Fruit fly (Drosophila melanogaster) whole organism, embryonic: ENCODE results near the gene Alp5.

Experiments used
- ATbp ChIP-seq: fragments of 200-800 bp; sonication (Bioruptor generic); optimal IDR thresholded peaks from 2 replicates; lab custom pipeline; 2017; ENCODE audit warnings: missing biosample characterization, mild to moderate bottlenecking, missing genetic modification characterization, missing genetic modification reagents
- Asciz ChIP-seq: fragments of 200-800 bp; sonication (Bioruptor generic); optimal IDR thresholded peaks from 2 replicates; lab custom pipeline; 2017; ENCODE audit warnings: missing biosample characterization, mild to moderate bottlenecking, missing genetic modification characterization, missing genetic modification reagents
- Atf6 ChIP-seq: fragments of 200-800 bp; sonication (Bioruptor generic); IDR thresholded peaks from 2 replicates; pipeline ENCODE4 v1.3.6; 2022; ENCODE audit warnings: missing biosample characterization, missing genetic modification characterization
- BtbVII ChIP-seq: fragments of 200-800 bp; sonication (Bioruptor generic); optimal IDR thresholded peaks from 3 replicates; lab custom pipeline; 2017; ENCODE audit warnings: missing biosample characterization, mild to moderate bottlenecking, missing genetic modification characterization
- CG10209 ChIP-seq: fragments of 200-800 bp; sonication (Bioruptor generic); optimal IDR thresholded peaks from 3 replicates; lab custom pipeline; 2017; ENCODE audit warnings: missing biosample characterization, mild to moderate bottlenecking, missing genetic modification characterization, missing genetic modification reagents
- CG12071 ChIP-seq: fragments of 200-800 bp; sonication (Bioruptor generic); optimal IDR thresholded peaks from 3 replicates; lab custom pipeline; 2018; ENCODE audit warnings: missing biosample characterization, mild to moderate bottlenecking, missing genetic modification characterization
- CG12104 ChIP-seq: fragments of 200-800 bp; sonication (Bioruptor generic); optimal IDR thresholded peaks from 3 replicates; lab custom pipeline; 2016; ENCODE audit warnings: missing biosample characterization, missing genetic modification characterization
- CG1233 ChIP-seq: fragments of 200-800 bp; sonication (Bioruptor generic); optimal IDR thresholded peaks from 4 replicates; lab custom pipeline; 2018; ENCODE audit warnings: missing biosample characterization, mild to moderate bottlenecking, missing genetic modification characterization
- CG14710 ChIP-seq: fragments of 200-800 bp; sonication (Bioruptor generic); optimal IDR thresholded peaks from 3 replicates; lab custom pipeline; 2019; ENCODE audit warnings: missing biosample characterization, mild to moderate bottlenecking, missing genetic modification characterization, moderate library complexity
- CG33557 ChIP-seq: fragments of 200-800 bp; sonication (Bioruptor generic); optimal IDR thresholded peaks from 2 replicates; lab custom pipeline; 2019; ENCODE audit warnings: missing biosample characterization, mild to moderate bottlenecking, missing genetic modification characterization, moderate library complexity
- CG3995 ChIP-seq: fragments of 200-800 bp; sonication (Bioruptor generic); optimal IDR thresholded peaks from 3 replicates; lab custom pipeline; 2016; ENCODE audit warnings: missing biosample characterization, missing genetic modification characterization
- CG4282 ChIP-seq: fragments of 200-800 bp; sonication (Bioruptor generic); optimal IDR thresholded peaks from 2 replicates; lab custom pipeline; 2016; ENCODE audit warnings: missing biosample characterization, missing genetic modification characterization
- CG5245 ChIP-seq: fragments of 200-800 bp; sonication (Bioruptor generic); optimal IDR thresholded peaks from 3 replicates; lab custom pipeline; 2016; ENCODE audit warnings: missing biosample characterization, missing genetic modification characterization
- CG8359 ChIP-seq: fragments of 200-800 bp; sonication (Bioruptor generic); optimal IDR thresholded peaks from 2 replicates; lab custom pipeline; 2017; ENCODE audit warnings: missing biosample characterization, mild to moderate bottlenecking, missing genetic modification characterization, borderline replicate concordance
- CG8478 ChIP-seq: fragments of >200 bp; optimal IDR thresholded peaks from 2 replicates; lab custom pipeline; 2018
- CG8944 ChIP-seq: fragments of 200-800 bp; sonication (Bioruptor generic); optimal IDR thresholded peaks from 3 replicates; lab custom pipeline; 2016; ENCODE audit warnings: missing biosample characterization, missing genetic modification characterization
- CG9932 ChIP-seq: fragments of 200-800 bp; sonication (Bioruptor generic); IDR thresholded peaks from 2 replicates; pipeline ENCODE4 v1.3.6; 2022; ENCODE audit warnings: missing biosample characterization, missing genetic modification characterization
- Elba2 ChIP-seq: fragments of 200-800 bp; sonication (Bioruptor generic); optimal IDR thresholded peaks from 3 replicates; lab custom pipeline; 2016; ENCODE audit warnings: missing biosample characterization, missing genetic modification characterization
- Gsc ChIP-seq: fragments of 200-800 bp; sonication (Bioruptor generic); IDR thresholded peaks from 2 replicates; pipeline ENCODE4 v1.3.6; 2022; ENCODE audit warnings: missing biosample characterization, missing genetic modification characterization
- HLH3B ChIP-seq: fragments of 200-800 bp; sonication (Bioruptor generic); IDR thresholded peaks from 2 replicates; pipeline ENCODE4 v1.3.6; 2022; ENCODE audit warnings: missing biosample characterization, missing genetic modification characterization
- HLHmδ ChIP-seq: fragments of 200-800 bp; sonication (Bioruptor generic); optimal IDR thresholded peaks from 2 replicates; lab custom pipeline; 2018; ENCODE audit warnings: missing biosample characterization, mild to moderate bottlenecking, missing genetic modification characterization, moderate library complexity
- Hand ChIP-seq: fragments of 200-800 bp; sonication (Bioruptor generic); optimal IDR thresholded peaks from 2 replicates; lab custom pipeline; 2017; ENCODE audit warnings: mild to moderate bottlenecking, missing biosample characterization, missing genetic modification reagents, missing genetic modification characterization
- Hr78 ChIP-seq, 2 experiments: fragments of 200-800 bp in 1 of 2; fragments of >200 bp in 1 of 2; sonication (Bioruptor generic) in 1 of 2; optimal IDR thresholded peaks; 2 replicates each; lab custom pipeline; 2017 to 2019; ENCODE audit warnings: missing biosample characterization in 2 of 2, missing genetic modification characterization in 2 of 2, mild to moderate bottlenecking in 1 of 2, moderate library complexity in 1 of 2
- MTF-1 ChIP-seq: fragments of 200-800 bp; sonication (Bioruptor generic); optimal IDR thresholded peaks from 2 replicates; lab custom pipeline; 2018; ENCODE audit warnings: missing biosample characterization, mild to moderate bottlenecking, missing genetic modification characterization, borderline replicate concordance
- Med ChIP-seq: fragments of 200-800 bp; sonication (Bioruptor generic); peaks from one replicate; lab custom pipeline; 2016; ENCODE audit warnings: missing biosample characterization, missing genetic modification characterization, mild to moderate bottlenecking, inconsistent platforms, moderate library complexity
- Mrtf ChIP-seq: fragments of 200-800 bp; sonication (Bioruptor generic); IDR thresholded peaks from 3 replicates; pipeline ENCODE4 v1.3.6; 2022; ENCODE audit warnings: missing biosample characterization, missing genetic modification characterization
- NC2β ChIP-seq: fragments of 200-800 bp; sonication (Bioruptor generic); optimal IDR thresholded peaks from 2 replicates; lab custom pipeline; 2016; ENCODE audit warnings: missing biosample characterization, missing genetic modification characterization
- Taf1 ChIP-seq: fragments of 200-800 bp; sonication (Bioruptor generic); IDR thresholded peaks from 2 replicates; pipeline ENCODE4 v1.3.6; 2022; ENCODE audit warnings: missing biosample characterization, missing genetic modification characterization
- Trl ChIP-seq, 3 experiments: fragments of >200 bp in 2 of 3; fragments of 200-800 bp in 1 of 3; sonication (Bioruptor generic) in 1 of 3; optimal IDR thresholded peaks; 2 replicates in 1 of 3; 3 replicates in 2 of 3; lab custom pipeline; 2016 to 2017; ENCODE audit warnings: missing biosample characterization in 1 of 3, missing genetic modification characterization in 1 of 3
- ase ChIP-seq: fragments of 200-800 bp; sonication (Bioruptor generic); IDR thresholded peaks from 3 replicates; pipeline ENCODE4 v1.3.6; 2022; ENCODE audit warnings: missing biosample characterization, missing genetic modification characterization
- cas ChIP-seq: fragments of 200-800 bp; sonication (Bioruptor generic); IDR thresholded peaks from 2 replicates; pipeline ENCODE4 v1.3.6; 2022; ENCODE audit warnings: missing biosample characterization, missing genetic modification characterization
- chinmo ChIP-seq: fragments of 200-800 bp; sonication (Bioruptor generic); IDR thresholded peaks from 4 replicates; pipeline ENCODE4 v1.3.6; 2022; ENCODE audit warnings: missing biosample characterization, missing genetic modification characterization; ENCODE audit not compliant: partially characterized antibody
- chm ChIP-seq: fragments of 200-800 bp; sonication (Bioruptor generic); IDR thresholded peaks from 2 replicates; pipeline ENCODE4 v1.3.6; 2022; ENCODE audit warnings: missing biosample characterization, missing genetic modification characterization
- crc ChIP-seq: fragments of 200-800 bp; sonication (Bioruptor generic); optimal IDR thresholded peaks from 2 replicates; lab custom pipeline; 2016; ENCODE audit warnings: missing biosample characterization, missing genetic modification characterization
- en ChIP-seq: fragments of 200-800 bp; sonication (Bioruptor generic); optimal IDR thresholded peaks from 2 replicates; lab custom pipeline; 2016; ENCODE audit warnings: missing biosample characterization, missing genetic modification characterization
- gcm ChIP-seq: fragments of 200-800 bp; sonication (Bioruptor generic); optimal IDR thresholded peaks from 2 replicates; lab custom pipeline; 2019; ENCODE audit warnings: missing biosample characterization, mild to moderate bottlenecking, missing genetic modification characterization, moderate library complexity
- grn ChIP-seq: fragments of 200-800 bp; sonication (Bioruptor generic); optimal IDR thresholded peaks from 3 replicates; lab custom pipeline; 2017; ENCODE audit warnings: missing biosample characterization, missing genetic modification characterization
- hkb ChIP-seq, 2 experiments: fragments of 200-800 bp in 1 of 2; fragments of >200 bp in 1 of 2; sonication (Bioruptor generic) in 1 of 2; IDR thresholded peaks in 1 of 2; optimal IDR thresholded peaks in 1 of 2; 2 replicates each; pipeline versions ENCODE4 v1.3.6 to Lab custom; 2017 to 2022; ENCODE audit warnings: missing biosample characterization in 1 of 2, missing genetic modification characterization in 1 of 2
- ken ChIP-seq: fragments of 200-800 bp; sonication (Bioruptor generic); IDR thresholded peaks from 3 replicates; pipeline ENCODE4 v1.3.6; 2022; ENCODE audit warnings: missing biosample characterization, missing genetic modification characterization
- nerfin-1 ChIP-seq: fragments of 200-800 bp; sonication (Bioruptor generic); optimal IDR thresholded peaks from 3 replicates; lab custom pipeline; 2019; ENCODE audit warnings: missing biosample characterization, mild to moderate bottlenecking, missing genetic modification characterization, moderate library complexity
- nom ChIP-seq: fragments of 200-800 bp; sonication (Bioruptor generic); optimal IDR thresholded peaks from 2 replicates; lab custom pipeline; 2017; ENCODE audit warnings: missing biosample characterization, missing genetic modification characterization, mild to moderate bottlenecking, moderate library complexity, missing genetic modification reagents
- odd ChIP-seq: fragments of 200-800 bp; sonication (Bioruptor generic); optimal IDR thresholded peaks from 2 replicates; lab custom pipeline; 2017; ENCODE audit warnings: missing biosample characterization, mild to moderate bottlenecking, missing genetic modification characterization
- pan ChIP-seq, 4 experiments: fragments of >200 bp in 3 of 4; fragments of 200-800 bp in 1 of 4; sonication (Bioruptor generic) in 1 of 4; optimal IDR thresholded peaks in 3 of 4; IDR thresholded peaks in 1 of 4; 2 replicates each; pipeline versions ENCODE4 v1.3.6 to Lab custom; 2017 to 2022; ENCODE audit warnings: missing biosample characterization in 2 of 4, missing genetic modification characterization in 2 of 4, mixed read lengths in 1 of 4
- sens ChIP-seq: fragments of 200-800 bp; sonication (Bioruptor generic); peaks from one replicate; lab custom pipeline; 2016; ENCODE audit warnings: missing biosample characterization, missing genetic modification characterization
- slbo ChIP-seq: fragments of 200-800 bp; sonication (Bioruptor generic); IDR thresholded peaks from 2 replicates; pipeline ENCODE4 v1.3.6; 2022; ENCODE audit warnings: missing biosample characterization, missing genetic modification characterization
- stwl ChIP-seq: fragments of 200-800 bp; sonication (Bioruptor generic); optimal IDR thresholded peaks from 3 replicates; lab custom pipeline; 2018; ENCODE audit warnings: missing biosample characterization, mild to moderate bottlenecking, missing genetic modification characterization, moderate library complexity
- vnd ChIP-seq: fragments of 200-800 bp; sonication (Bioruptor generic); IDR thresholded peaks from 3 replicates; pipeline ENCODE4 v1.3.6; 2022; ENCODE audit warnings: missing biosample characterization, missing genetic modification characterization; ENCODE audit not compliant: partially characterized antibody
- zen ChIP-seq: fragments of 200-800 bp; sonication (Bioruptor generic); optimal IDR thresholded peaks from 3 replicates; lab custom pipeline; 2018; ENCODE audit warnings: missing biosample characterization, mild to moderate bottlenecking, missing genetic modification characterization, moderate library complexity

The Alp5 gene

DNA sequence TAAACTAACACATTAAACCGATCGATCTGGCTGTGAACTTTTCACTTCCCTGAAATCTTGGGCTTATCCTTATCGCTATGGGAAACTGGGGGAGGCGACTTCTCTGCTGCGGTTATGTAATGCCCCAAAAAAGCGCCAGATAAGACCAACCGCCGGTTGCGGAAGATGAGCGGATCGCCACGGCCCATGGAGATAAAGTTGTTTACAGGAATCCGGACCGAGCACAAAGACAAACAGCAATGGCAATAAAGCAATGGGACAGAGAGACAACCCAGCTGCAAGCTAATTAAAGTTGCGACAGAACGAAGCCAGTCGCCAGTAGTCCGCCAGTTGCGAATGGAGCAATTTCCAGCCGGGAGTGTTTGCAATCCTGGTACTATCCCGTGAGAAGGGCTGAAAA, 8.8 kb upstream of the Alp5 start, which contains the start of gene CG5697 (continued):
- TF ChIP-seq hkb (optimal IDR thresholded peaks at IDR 0.05; lab: Kevin White, UChicago) (no peak), hkb (GFP tag; IDR thresholded peaks at IDR 0.05; lab: Robert Waterston, UW) (peak; percentile 35), Hand (GFP tag; lab: Kevin White, UChicago) (no peak), CG3995 (no peak), Hr78 (GFP tag; optimal IDR thresholded peaks at IDR 0.05; lab: Kevin White, UChicago) (no peak), NC2β (no peak), Elba2 (no peak), zen (tag; lab: Kevin White, UChicago) (no peak), ken (GFP tag; lab: Robert Waterston, UW) (no peak), CG4282 (GFP tag; lab: Kevin White, UChicago) (no peak), Taf1 (no peak), Atf6 (no peak), crc (no peak)
- TF ChIP-seq, all 482 proteins: peak for 26

DNA sequence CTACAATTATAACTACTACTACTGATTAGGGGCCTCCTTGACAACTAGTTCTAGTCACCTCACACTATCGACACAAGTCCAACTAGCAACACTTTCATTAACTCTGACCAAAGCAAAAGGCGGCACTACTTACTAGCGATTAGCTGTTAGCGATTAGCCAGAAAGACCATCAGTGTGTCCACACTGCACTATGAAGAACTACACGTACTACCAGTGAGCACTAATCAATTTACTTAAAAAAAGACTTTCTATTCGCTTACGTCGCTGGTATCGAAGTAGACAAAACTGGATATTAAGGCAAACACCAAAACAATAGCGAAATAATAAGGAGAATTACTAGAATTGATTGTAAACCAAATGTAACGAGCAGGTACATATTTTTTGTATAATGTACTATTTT, 7.0 kb upstream of the Alp5 start:
- TF ChIP-seq CG9932 (GFP tag; lab: Robert Waterston, UW) (no peak), Med (peak; percentile 50), CG14710 (peak; percentile 73), Mrtf (no peak), CG12071 (GFP tag; lab: Kevin White, UChicago) (no peak), stwl (tag; lab: Kevin White, UChicago) (peak; percentile 93)

dm6 chr3R:21001123-21001522, 5.7 kb downstream of the Alp5 start:
- TF ChIP-seq HLH3B (GFP tag; lab: Robert Waterston, UW) = no peak
- TF ChIP-seq CG33557 (GFP tag; lab: Kevin White, UChicago) = peak; percentile 74
- TF ChIP-seq CG8478 (lab: Kevin White, UChicago) = no peak
- no peak for TF ChIP-seq ase (GFP tag; lab: Robert Waterston, UW)
- no peak for TF ChIP-seq cas (GFP tag; lab: Robert Waterston, UW)
- TF ChIP-seq CG12104 (GFP tag; lab: Kevin White, UChicago) = no peak
- TF ChIP-seq sens (GFP tag; lab: Kevin White, UChicago) = peak; percentile 83
- no peak for TF ChIP-seq en (GFP tag; lab: Kevin White, UChicago)
- peak; percentile 34 for TF ChIP-seq CG1233 (GFP tag; lab: Kevin White, UChicago)
- TF ChIP-seq odd (GFP tag; lab: Kevin White, UChicago) = peak; percentile 7
- TF ChIP-seq slbo (GFP tag; lab: Robert Waterston, UW) = no peak
- no peak for TF ChIP-seq CG8944 (GFP tag; lab: Kevin White, UChicago)
- no peak for TF ChIP-seq Asciz
- TF ChIP-seq CG9932 (GFP tag; lab: Robert Waterston, UW) = no peak
- no peak for TF ChIP-seq chm (GFP tag; lab: Robert Waterston, UW)
- no peak for TF ChIP-seq vnd
- TF ChIP-seq ATbp = peak; percentile 3
- TF ChIP-seq CG8359 (GFP tag; lab: Kevin White, UChicago) = peak; percentile 7
- TF ChIP-seq pan (optimal IDR thresholded peaks at IDR 0.05; lab: Kevin White, UChicago) = no peak
- peak in 1 of 2 experiments; percentile 25 for TF ChIP-seq pan (GFP tag; optimal IDR thresholded peaks at IDR 0.05 in 1 of 2, IDR thresholded peaks at IDR 0.05 in 1 of 2)
- TF ChIP-seq CG10209 (GFP tag; lab: Kevin White, UChicago) = no peak
- no peak for TF ChIP-seq CG5245 (GFP tag; lab: Kevin White, UChicago)
- TF ChIP-seq MTF-1 (GFP tag; lab: Kevin White, UChicago) = peak; percentile 9
- TF ChIP-seq chinmo (GFP tag; lab: Robert Waterston, UW) = no peak
- TF ChIP-seq nerfin-1 (tag; lab: Kevin White, UChicago) = peak; percentile 7
- TF ChIP-seq grn (GFP tag; lab: Kevin White, UChicago) = peak; percentile 25
- no peak for TF ChIP-seq BtbVII (GFP tag; lab: Kevin White, UChicago)
- peak; percentile 3 for TF ChIP-seq gcm (GFP tag; lab: Kevin White, UChicago)
- TF ChIP-seq nom = no peak
- no peak for TF ChIP-seq Trl (optimal IDR thresholded peaks at IDR 0.05; lab: Kevin White, UChicago)
- TF ChIP-seq Trl (GFP tag; optimal IDR thresholded peaks at IDR 0.05; lab: Kevin White, UChicago) = no peak
- no peak for TF ChIP-seq HLHmδ (GFP tag; lab: Kevin White, UChicago)
- no peak for TF ChIP-seq Gsc (GFP tag; lab: Robert Waterston, UW)
